Worm (Caenorhabditis elegans) whole organism, mixed stage, embryonic: ENCODE results near the gene srxa-1.

Source experiments
- M03D4.4 ChIP-seq: sonication (generic microtip); optimal IDR thresholded peaks from 2 replicates; lab custom pipeline; 2017; ENCODE audit warnings: mild to moderate bottlenecking, missing genetic modification characterization, missing compliant biosample characterization
- bed-3 ChIP-seq: fragments of 200-800 bp; sonication (Bioruptor generic); optimal IDR thresholded peaks from 3 replicates; lab custom pipeline; 2018; ENCODE audit warnings: mild to moderate bottlenecking, missing genetic modification characterization, moderate library complexity, missing compliant biosample characterization
- blmp-1 ChIP-seq: fragments of 150-350 bp; optimal IDR thresholded peaks from 2 replicates; lab custom pipeline; 2014; ENCODE audit warnings: missing biosample characterization, missing genetic modification characterization
- ceh-39 ChIP-seq: fragments of 150-350 bp; optimal IDR thresholded peaks from 2 replicates; lab custom pipeline; 2014; ENCODE audit warnings: missing biosample characterization, missing genetic modification characterization
- ceh-83 ChIP-seq: fragments of 200-800 bp; sonication (Bioruptor generic); optimal IDR thresholded peaks from 2 replicates; lab custom pipeline; 2018; ENCODE audit warnings: mild to moderate bottlenecking, missing genetic modification characterization, missing compliant biosample characterization
- ces-1 ChIP-seq: fragments of 150-350 bp; optimal IDR thresholded peaks from 2 replicates; lab custom pipeline; 2014; ENCODE audit warnings: missing biosample characterization, missing genetic modification reagents, missing genetic modification characterization
- cnd-1 ChIP-seq: fragments of 200-800 bp; sonication (Bioruptor generic); optimal IDR thresholded peaks from 2 replicates; lab custom pipeline; 2018; ENCODE audit warnings: mild to moderate bottlenecking, missing genetic modification characterization, missing compliant biosample characterization
- drap-1 ChIP-seq: fragments of 200-800 bp; sonication (Bioruptor generic); optimal IDR thresholded peaks from 3 replicates; lab custom pipeline; 2018; ENCODE audit warnings: mild to moderate bottlenecking, missing genetic modification characterization, missing compliant biosample characterization
- elt-3 ChIP-seq: fragments of 150-350 bp; optimal IDR thresholded peaks from 2 replicates; lab custom pipeline; 2014; ENCODE audit warnings: missing biosample characterization, missing genetic modification characterization
- flh-1 ChIP-seq: fragments of 200-800 bp; sonication (Bioruptor generic); optimal IDR thresholded peaks from 2 replicates; lab custom pipeline; 2018; ENCODE audit warnings: mild to moderate bottlenecking, missing genetic modification characterization, moderate library complexity, missing compliant biosample characterization
- ham-2 ChIP-seq: fragments of 200-800 bp; sonication (Bioruptor generic); optimal IDR thresholded peaks from 2 replicates; lab custom pipeline; 2018; ENCODE audit warnings: mild to moderate bottlenecking, missing genetic modification characterization, missing compliant biosample characterization
- hlh-1 ChIP-seq: fragments of 150-350 bp; optimal IDR thresholded peaks from 2 replicates; lab custom pipeline; 2014; ENCODE audit warnings: missing biosample characterization, missing genetic modification reagents, missing genetic modification characterization
- lin-13 ChIP-seq: fragments of 150-350 bp; optimal IDR thresholded peaks from 2 replicates; lab custom pipeline; 2014; ENCODE audit warnings: missing biosample characterization, missing genetic modification characterization
- lin-32 ChIP-seq: fragments of 200-800 bp; sonication (Bioruptor generic); optimal IDR thresholded peaks from 2 replicates; lab custom pipeline; 2018; ENCODE audit warnings: mild to moderate bottlenecking, missing genetic modification characterization, missing compliant biosample characterization
- lsy-2 ChIP-seq: fragments of 150-350 bp; optimal IDR thresholded peaks from 2 replicates; lab custom pipeline; 2014; ENCODE audit warnings: missing biosample characterization, missing genetic modification characterization
- mab-5 ChIP-seq: fragments of 150-350 bp; optimal IDR thresholded peaks from 2 replicates; lab custom pipeline; 2014; ENCODE audit warnings: missing biosample characterization, missing genetic modification characterization
- mls-2 ChIP-seq: sonication (generic microtip); optimal IDR thresholded peaks from 2 replicates; lab custom pipeline; 2016; ENCODE audit warnings: mild to moderate bottlenecking, missing genetic modification characterization, moderate library complexity, missing compliant biosample characterization
- nhr-12 ChIP-seq: fragments of 150-350 bp; optimal IDR thresholded peaks from 2 replicates; lab custom pipeline; 2014; ENCODE audit warnings: missing biosample characterization, missing genetic modification characterization
- nhr-2 ChIP-seq: fragments of 150-350 bp; optimal IDR thresholded peaks from 2 replicates; lab custom pipeline; 2014; ENCODE audit warnings: missing biosample characterization, missing genetic modification characterization
- nhr-237 ChIP-seq: fragments of 150-350 bp; optimal IDR thresholded peaks from 2 replicates; lab custom pipeline; 2014; ENCODE audit warnings: missing biosample characterization, missing genetic modification characterization
- nhr-76 ChIP-seq: sonication (generic microtip); optimal IDR thresholded peaks from 2 replicates; lab custom pipeline; 2017; ENCODE audit warnings: missing biosample characterization, missing genetic modification characterization
- pha-4 ChIP-seq: fragments of 150-350 bp; optimal IDR thresholded peaks from 2 replicates; lab custom pipeline; 2018; ENCODE audit warnings: missing biosample characterization, missing genetic modification reagents, missing genetic modification characterization
- sem-2 ChIP-seq: fragments of 200-800 bp; sonication (Bioruptor generic); optimal IDR thresholded peaks from 2 replicates; lab custom pipeline; 2018; ENCODE audit warnings: mild to moderate bottlenecking, missing genetic modification characterization, missing compliant biosample characterization
- snpc-4 ChIP-seq: fragments of 150-350 bp; optimal IDR thresholded peaks from 2 replicates; lab custom pipeline; 2014; ENCODE audit warnings: missing biosample characterization, missing genetic modification characterization
- sptf-1 ChIP-seq: sonication (generic microtip); optimal IDR thresholded peaks from 2 replicates; lab custom pipeline; 2017; ENCODE audit warnings: mild to moderate bottlenecking, missing genetic modification characterization, moderate library complexity, missing compliant biosample characterization
- unc-120 ChIP-seq: sonication (generic microtip); optimal IDR thresholded peaks from 2 replicates; lab custom pipeline; 2017; ENCODE audit warnings: missing genetic modification characterization, missing compliant biosample characterization; ENCODE audit not compliant: poor library complexity, severe bottlenecking
- unc-39 ChIP-seq: fragments of 150-350 bp; optimal IDR thresholded peaks from 2 replicates; lab custom pipeline; 2014; ENCODE audit warnings: missing biosample characterization, missing genetic modification characterization
- unc-62 ChIP-seq: fragments of 150-350 bp; optimal IDR thresholded peaks from 2 replicates; lab custom pipeline; 2014; ENCODE audit warnings: missing biosample characterization, missing genetic modification reagents, missing genetic modification characterization
- zip-8 ChIP-seq: fragments of 150-350 bp; optimal IDR thresholded peaks from 2 replicates; lab custom pipeline; 2014; ENCODE audit warnings: missing biosample characterization, missing genetic modification characterization
- ztf-11 ChIP-seq: fragments of 150-350 bp; optimal IDR thresholded peaks from 2 replicates; lab custom pipeline; 2014; ENCODE audit warnings: missing biosample characterization, missing genetic modification characterization

srxa-1 gene

ce11 chrV:20713620-20714019 is 18.3 kb upstream of the srxa-1 start, which contains the start of gene Y44A6C.1:
TSS of gene Y44A6C.1 (plus strand) at chrV:20713920.
- no peak for TF ChIP-seq ztf-11 (tag; lab: Kevin White, UChicago)
- no peak for TF ChIP-seq hlh-1 (tag; lab: Kevin White, UChicago)
- TF ChIP-seq ces-1: no peak
- no peak for TF ChIP-seq drap-1 (GFP tag; lab: Kevin White, UChicago)
- TF ChIP-seq sem-2 (GFP tag; lab: Kevin White, UChicago): no peak
- TF ChIP-seq ham-2 (GFP tag; lab: Kevin White, UChicago): no peak
- TF ChIP-seq, all 35 proteins: peak for 0

ce11 chrV:20714503-20714902 is 17.4 kb upstream of the srxa-1 start:
- TF ChIP-seq sem-2 (GFP tag; lab: Kevin White, UChicago) (no peak), unc-39 (tag; lab: Kevin White, UChicago) (no peak), flh-1 (no peak), nhr-2 (tag; lab: Kevin White, UChicago) (no peak)
- TF ChIP-seq, all 35 proteins: peak for 0

ce11 chrV:20716267-20716666 is 15.6 kb upstream of the srxa-1 start:
- TF ChIP-seq lin-32 (GFP tag; lab: Kevin White, UChicago) (no peak), lsy-2 (no peak), nhr-237 (no peak), snpc-4 (tag; lab: Kevin White, UChicago) (no peak), M03D4.4 (tag; lab: Kevin White, UChicago) (no peak), mab-5 (tag; lab: Kevin White, UChicago) (no peak), pha-4 (tag; lab: Kevin White, UChicago) (no peak), sptf-1 (tag; lab: Kevin White, UChicago) (no peak), drap-1 (GFP tag; lab: Kevin White, UChicago) (no peak), ces-1 (no peak), blmp-1 (tag; lab: Kevin White, UChicago) (no peak), elt-3 (tag; lab: Kevin White, UChicago) (no peak), mls-2 (tag; lab: Kevin White, UChicago) (no peak)

- TF ChIP-seq nhr-237 (no peak), ces-1 (no peak), unc-120 (tag; lab: Kevin White, UChicago) (no peak), cnd-1 (tag; lab: Kevin White, UChicago) (no peak), bed-3 (GFP tag; lab: Kevin White, UChicago) (no peak), nhr-76 (tag; lab: Kevin White, UChicago) (no peak), nhr-12 (tag; lab: Kevin White, UChicago) (no peak), ceh-83 (GFP tag; lab: Kevin White, UChicago) (no peak), sptf-1 (tag; lab: Kevin White, UChicago) (no peak), lin-13 (tag; lab: Kevin White, UChicago) (no peak), M03D4.4 (tag; lab: Kevin White, UChicago) (no peak), lin-32 (GFP tag; lab: Kevin White, UChicago) (no peak), flh-1 (no peak), ceh-39 (no peak), ztf-11 (tag; lab: Kevin White, UChicago) (no peak), drap-1 (GFP tag; lab: Kevin White, UChicago) (no peak), lsy-2 (no peak)
Measured at ce11 chrV:20716830-20717441, 15.0 kb upstream of the srxa-1 start.

- no peak for TF ChIP-seq unc-62
- TF ChIP-seq zip-8 (tag; lab: Kevin White, UChicago): no peak
- no peak for TF ChIP-seq M03D4.4 (tag; lab: Kevin White, UChicago)
- TF ChIP-seq nhr-76 (tag; lab: Kevin White, UChicago): no peak
- TF ChIP-seq nhr-12 (tag; lab: Kevin White, UChicago): no peak
- TF ChIP-seq ceh-39: no peak
- TF ChIP-seq lin-32 (GFP tag; lab: Kevin White, UChicago): no peak
- TF ChIP-seq cnd-1 (tag; lab: Kevin White, UChicago): no peak
- no peak for TF ChIP-seq ceh-83 (GFP tag; lab: Kevin White, UChicago)
- TF ChIP-seq ham-2 (GFP tag; lab: Kevin White, UChicago): no peak
- TF ChIP-seq blmp-1 (tag; lab: Kevin White, UChicago): no peak
- TF ChIP-seq ztf-11 (tag; lab: Kevin White, UChicago): no peak
Measured at ce11 chrV:20721934-20722333, 10.0 kb upstream of the srxa-1 start, which contains the start of gene Y44A6C.2. TSS of gene Y44A6C.2 (plus strand) at chrV:20722234.
